Worm (Caenorhabditis elegans) whole organism, L4 larva: Measurements from ENCODE around the gene bath-45.
A peak's percentile ranks its signal among the peaks of the same experiment; 100 is the strongest.

Source experiments
- F10B5.3 ChIP-seq: sonication (generic microtip); optimal IDR thresholded peaks from 2 replicates; lab custom pipeline; 2016; ENCODE audit warnings: mild to moderate bottlenecking, missing genetic modification characterization, missing compliant biosample characterization
- F26F4.8 ChIP-seq: fragments of 200-800 bp; sonication (Bioruptor generic); conservative IDR thresholded peaks from 2 replicates; pipeline ENCODE4 v1.3.6; 2022; ENCODE audit warnings: missing genetic modification characterization, missing compliant biosample characterization
- F37D6.2 ChIP-seq: sonication (generic microtip); optimal IDR thresholded peaks from 2 replicates; lab custom pipeline; 2016; ENCODE audit warnings: mild to moderate bottlenecking, missing genetic modification characterization, missing compliant biosample characterization
- F49E8.2 ChIP-seq: sonication (generic microtip); optimal IDR thresholded peaks from 2 replicates; lab custom pipeline; 2016; ENCODE audit warnings: missing compliant biosample characterization, mild to moderate bottlenecking, missing genetic modification characterization, borderline replicate concordance
- T20F7.1 ChIP-seq: fragments of 200-800 bp; sonication (Bioruptor generic); optimal IDR thresholded peaks from 2 replicates; lab custom pipeline; 2018; ENCODE audit warnings: mild to moderate bottlenecking, missing genetic modification characterization, missing compliant biosample characterization
- Y48G9A.11 ChIP-seq: fragments of 200-800 bp; sonication (Bioruptor generic); IDR thresholded peaks from 2 replicates; pipeline ENCODE4 v1.3.6; 2022; ENCODE audit warnings: missing genetic modification reagents, missing genetic modification characterization, missing compliant biosample characterization
- Y5F2A.4 ChIP-seq: fragments of 200-800 bp; sonication (Bioruptor generic); optimal IDR thresholded peaks from 2 replicates; lab custom pipeline; 2018; ENCODE audit warnings: mild to moderate bottlenecking, missing genetic modification characterization, missing compliant biosample characterization
- ZK337.2 ChIP-seq: fragments of 200-800 bp; sonication (Bioruptor generic); IDR thresholded peaks from 2 replicates; pipeline ENCODE4 v1.3.6; 2022; ENCODE audit warnings: missing genetic modification reagents, missing genetic modification characterization, missing compliant biosample characterization
- aly-2 ChIP-seq: sonication (generic microtip); optimal IDR thresholded peaks from 2 replicates; lab custom pipeline; 2018; ENCODE audit warnings: missing biosample characterization, missing genetic modification characterization
- arid-1 ChIP-seq: fragments of 200-800 bp; sonication (Bioruptor generic); conservative IDR thresholded peaks from 2 replicates; pipeline ENCODE4 v1.3.6; 2022; ENCODE audit warnings: missing genetic modification reagents, missing genetic modification characterization, missing compliant biosample characterization
- ceh-28 ChIP-seq: fragments of 150-350 bp; optimal IDR thresholded peaks from 2 replicates; lab custom pipeline; 2014; ENCODE audit warnings: missing biosample characterization, missing genetic modification reagents, missing genetic modification characterization
- ceh-32 ChIP-seq: sonication (generic microtip); optimal IDR thresholded peaks from 2 replicates; lab custom pipeline; 2016; ENCODE audit warnings: mild to moderate bottlenecking, missing genetic modification characterization, missing compliant biosample characterization; ENCODE audit not compliant: poor library complexity
- ceh-82 ChIP-seq: sonication (generic microtip); optimal IDR thresholded peaks from 2 replicates; lab custom pipeline; 2017; ENCODE audit warnings: missing biosample characterization, missing genetic modification characterization
- cey-2 ChIP-seq: sonication (generic microtip); optimal IDR thresholded peaks from 3 replicates; lab custom pipeline; 2017; ENCODE audit warnings: missing genetic modification characterization, mild to moderate bottlenecking, missing compliant biosample characterization, antibody characterized with exemption, borderline replicate concordance; ENCODE audit not compliant: insufficient read depth
- ctbp-1 ChIP-seq: fragments of 200-800 bp; sonication (Bioruptor generic); IDR thresholded peaks from 2 replicates; pipeline ENCODE4 v1.3.6; 2022; ENCODE audit warnings: missing genetic modification reagents, missing genetic modification characterization, missing compliant biosample characterization
- daf-12 ChIP-seq: fragments of 150-350 bp; optimal IDR thresholded peaks from 2 replicates; lab custom pipeline; 2014; ENCODE audit warnings: missing biosample characterization, missing genetic modification reagents, missing genetic modification characterization
- daf-16 ChIP-seq, 3 experiments: sonication (generic microtip); optimal IDR thresholded peaks; 2 replicates each; lab custom pipeline; 2016 to 2017; ENCODE audit warnings: missing genetic modification characterization in 3 of 3, missing genetic modification reagents in 3 of 3, mild to moderate bottlenecking in 2 of 3, missing compliant biosample characterization in 2 of 3, missing biosample characterization in 1 of 3, moderate library complexity in 1 of 3
- daf-8 ChIP-seq: fragments of 200-800 bp; sonication (Bioruptor generic); IDR thresholded peaks from 2 replicates; pipeline ENCODE4 v1.3.6; 2022; ENCODE audit warnings: missing genetic modification characterization, missing compliant biosample characterization
- dmd-6 ChIP-seq: fragments of 200-800 bp; sonication (Bioruptor generic); IDR thresholded peaks from 2 replicates; pipeline ENCODE4 v1.3.6; 2022; ENCODE audit warnings: missing genetic modification reagents, missing genetic modification characterization, missing compliant biosample characterization
- dmd-8 ChIP-seq: fragments of 200-800 bp; sonication (Bioruptor generic); IDR thresholded peaks from 2 replicates; pipeline ENCODE4 v1.3.6; 2022; ENCODE audit warnings: missing genetic modification characterization, missing compliant biosample characterization
- dmd-9 ChIP-seq: fragments of 200-800 bp; sonication (Bioruptor generic); IDR thresholded peaks from 2 replicates; pipeline ENCODE4 v1.3.6; 2022; ENCODE audit warnings: missing genetic modification reagents, missing genetic modification characterization, missing compliant biosample characterization
- duxl-1 ChIP-seq: sonication (generic microtip); optimal IDR thresholded peaks from 2 replicates; lab custom pipeline; 2016; ENCODE audit warnings: mild to moderate bottlenecking, missing genetic modification characterization, moderate library complexity, missing compliant biosample characterization; ENCODE audit not compliant: poor library complexity
- egl-43 ChIP-seq: fragments of 200-800 bp; sonication (Bioruptor generic); IDR thresholded peaks from 2 replicates; pipeline ENCODE4 v1.3.6; 2022; ENCODE audit warnings: missing genetic modification reagents, missing genetic modification characterization, missing compliant biosample characterization
- hif-1 ChIP-seq, 2 experiments: sonication (generic microtip); optimal IDR thresholded peaks; 2 replicates each; lab custom pipeline; 2016 to 2017; ENCODE audit warnings: missing compliant biosample characterization in 2 of 2, missing genetic modification characterization in 2 of 2, missing genetic modification reagents in 2 of 2, missing genotype in 2 of 2, mild to moderate bottlenecking in 1 of 2
- hmg-1.1 ChIP-seq: fragments of 200-800 bp; sonication (Bioruptor generic); IDR thresholded peaks from 2 replicates; pipeline ENCODE4 v1.3.6; 2022; ENCODE audit warnings: missing genetic modification reagents, missing genetic modification characterization, missing compliant biosample characterization
- jun-1 ChIP-seq: fragments of 150-350 bp; optimal IDR thresholded peaks from 2 replicates; lab custom pipeline; 2014; ENCODE audit warnings: missing biosample characterization, missing genetic modification reagents, missing genetic modification characterization
- lin-13 ChIP-seq: fragments of 150-350 bp; optimal IDR thresholded peaks from 2 replicates; lab custom pipeline; 2014; ENCODE audit warnings: missing biosample characterization, missing genetic modification reagents, missing genetic modification characterization
- lin-15B ChIP-seq: fragments of 150-350 bp; sonication (generic microtip); optimal IDR thresholded peaks from 3 replicates; lab custom pipeline; 2014; ENCODE audit warnings: missing biosample characterization, missing genetic modification characterization
- lin-38 ChIP-seq: fragments of 200-800 bp; sonication (Bioruptor generic); IDR thresholded peaks from 2 replicates; pipeline ENCODE4 v1.3.6; 2022; ENCODE audit warnings: missing genetic modification reagents, missing genetic modification characterization, missing compliant biosample characterization
- madf-5 ChIP-seq, 2 experiments: fragments of 200-800 bp; sonication (Bioruptor generic); IDR thresholded peaks; 2 replicates each; pipeline ENCODE4 v1.3.6; 2022; ENCODE audit warnings: missing compliant biosample characterization in 2 of 2, missing genetic modification characterization in 2 of 2
- madf-9 ChIP-seq: fragments of 200-800 bp; sonication (Bioruptor generic); conservative IDR thresholded peaks from 2 replicates; pipeline ENCODE4 v1.3.6; 2022; ENCODE audit warnings: missing genetic modification reagents, missing genetic modification characterization, missing compliant biosample characterization
- mes-2 ChIP-seq: sonication (generic microtip); optimal IDR thresholded peaks from 2 replicates; lab custom pipeline; 2016; ENCODE audit warnings: missing genotype, mild to moderate bottlenecking, missing genetic modification characterization, missing compliant biosample characterization; ENCODE audit not compliant: poor library complexity, severe bottlenecking
- mxl-2 ChIP-seq: fragments of 200-800 bp; sonication (Bioruptor generic); conservative IDR thresholded peaks from 2 replicates; pipeline ENCODE4 v1.3.6; 2022; ENCODE audit warnings: missing genetic modification reagents, missing genetic modification characterization, missing compliant biosample characterization
- mxl-3 ChIP-seq: fragments of 200-800 bp; sonication (Bioruptor generic); optimal IDR thresholded peaks from 2 replicates; lab custom pipeline; 2018; ENCODE audit warnings: mild to moderate bottlenecking, missing genetic modification characterization, missing compliant biosample characterization
- nhr-102 ChIP-seq: sonication (generic microtip); optimal IDR thresholded peaks from 2 replicates; lab custom pipeline; 2016; ENCODE audit warnings: mild to moderate bottlenecking, missing genetic modification characterization, moderate library complexity, missing compliant biosample characterization
- nhr-48 ChIP-seq: sonication (generic microtip); optimal IDR thresholded peaks from 2 replicates; lab custom pipeline; 2016; ENCODE audit warnings: mild to moderate bottlenecking, missing genetic modification characterization, missing compliant biosample characterization
- nhr-6 ChIP-seq: fragments of 150-350 bp; optimal IDR thresholded peaks from 2 replicates; lab custom pipeline; 2014; ENCODE audit warnings: missing biosample characterization, missing genetic modification characterization
- nhr-77 ChIP-seq: fragments of 150-350 bp; optimal IDR thresholded peaks from 2 replicates; lab custom pipeline; 2014; ENCODE audit warnings: missing biosample characterization, missing genetic modification characterization
- pha-4 ChIP-seq, 2 experiments: fragments of 150-350 bp in 1 of 2; fragments of 200-800 bp in 1 of 2; sonication (Bioruptor generic) in 1 of 2; IDR thresholded peaks in 1 of 2; optimal IDR thresholded peaks in 1 of 2; 2 replicates each; pipeline versions ENCODE4 v1.3.6 to Lab custom; 2014 to 2022; ENCODE audit warnings: missing genetic modification characterization in 2 of 2, missing genetic modification reagents in 2 of 2, missing biosample characterization in 1 of 2, missing compliant biosample characterization in 1 of 2
- php-3 ChIP-seq: fragments of 200-800 bp; sonication (Bioruptor generic); IDR thresholded peaks from 2 replicates; pipeline ENCODE4 v1.3.6; 2022; ENCODE audit warnings: missing genetic modification reagents, missing genetic modification characterization, missing compliant biosample characterization
- pqm-1 ChIP-seq: sonication (generic microtip); optimal IDR thresholded peaks from 2 replicates; lab custom pipeline; 2017; ENCODE audit warnings: missing biosample characterization, missing genetic modification characterization
- rbr-2 ChIP-seq: sonication (generic microtip); optimal IDR thresholded peaks from 2 replicates; lab custom pipeline; 2016; ENCODE audit warnings: missing genotype, missing genetic modification characterization, missing compliant biosample characterization
- saeg-2 ChIP-seq: fragments of 200-800 bp; sonication (Bioruptor generic); IDR thresholded peaks from 2 replicates; pipeline ENCODE4 v1.3.6; 2022; ENCODE audit warnings: missing genetic modification reagents, missing genetic modification characterization, missing compliant biosample characterization
- snpc-1.2 ChIP-seq: fragments of 200-800 bp; sonication (Bioruptor generic); IDR thresholded peaks from 2 replicates; pipeline ENCODE4 v1.3.6; 2022; ENCODE audit warnings: missing genetic modification reagents, missing genetic modification characterization, missing compliant biosample characterization
- snpc-4 ChIP-seq: fragments of 150-350 bp; optimal IDR thresholded peaks from 2 replicates; lab custom pipeline; 2014; ENCODE audit warnings: missing biosample characterization, missing genetic modification characterization
- unc-130 ChIP-seq: sonication (generic microtip); optimal IDR thresholded peaks from 2 replicates; lab custom pipeline; 2016; ENCODE audit warnings: missing genetic modification reagents, missing genetic modification characterization, missing compliant biosample characterization
- unc-62 ChIP-seq, 3 experiments: fragments of 150-350 bp in 1 of 3; sonication (generic microtip); optimal IDR thresholded peaks in 2 of 3; peaks in 1 of 3; 1 replicate in 1 of 3; 2 replicates in 2 of 3; lab custom pipeline; 2014 to 2017; ENCODE audit warnings: missing biosample characterization in 3 of 3, missing genetic modification characterization in 3 of 3, missing genetic modification reagents in 3 of 3, missing genotype in 1 of 3
- zip-2 ChIP-seq: fragments of 150-350 bp; optimal IDR thresholded peaks from 2 replicates; lab custom pipeline; 2014; ENCODE audit warnings: missing biosample characterization, missing genetic modification characterization
- ztf-11 ChIP-seq: fragments of 150-350 bp; optimal IDR thresholded peaks from 2 replicates; lab custom pipeline; 2014; ENCODE audit warnings: missing biosample characterization, missing genetic modification characterization

Gene bath-45

DNA sequence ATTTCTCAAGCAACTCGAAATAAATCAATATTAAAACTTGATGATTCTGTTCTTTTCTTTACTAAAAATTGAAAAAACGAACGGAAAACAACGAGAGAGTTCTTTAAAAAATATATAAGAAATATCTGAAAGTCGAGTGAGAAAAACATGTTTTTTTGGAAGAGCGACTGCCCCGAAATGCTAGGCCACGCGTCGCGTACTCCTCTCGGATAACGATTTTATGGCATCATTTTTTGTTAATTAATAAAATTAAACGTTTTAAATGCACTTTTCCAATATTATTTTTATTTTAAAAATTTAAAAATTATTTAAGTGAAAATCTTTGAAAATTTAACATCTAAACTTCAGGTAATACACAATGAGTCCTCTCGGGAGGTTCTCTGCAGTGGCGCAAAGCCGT, 5.7 kb upstream of the bath-45 start, which contains the start of gene gfm-1:
Gene gfm-1 (plus strand): TSS at position 349 of the 400 bp plus-strand sequence.
- TF ChIP-seq nhr-102 (tag; lab: Kevin White, UChicago), result peak; percentile 49
- no peak for TF ChIP-seq saeg-2 (GFP tag; lab: Robert Waterston, UW)
- TF ChIP-seq mxl-3 (GFP tag; lab: Kevin White, UChicago), result no peak
- no peak for TF ChIP-seq ztf-11 (tag; lab: Kevin White, UChicago)
- TF ChIP-seq ceh-82 (tag; lab: Kevin White, UChicago), result no peak
- TF ChIP-seq snpc-1.2 (GFP tag; lab: Robert Waterston, UW), result no peak
- TF ChIP-seq ctbp-1 (GFP tag; lab: Robert Waterston, UW), result no peak
- TF ChIP-seq egl-43 (GFP tag; lab: Robert Waterston, UW), result no peak
- TF ChIP-seq pha-4 (GFP tag; IDR thresholded peaks at IDR 0.05; lab: Robert Waterston, UW), result no peak
- no peak for TF ChIP-seq pha-4 (tag; optimal IDR thresholded peaks at IDR 0.05; lab: Kevin White, UChicago)
- no peak for TF ChIP-seq F26F4.8 (GFP tag; lab: Robert Waterston, UW)
- TF ChIP-seq Y48G9A.11 (GFP tag; lab: Robert Waterston, UW), result peak; percentile 54
- TF ChIP-seq hif-1 (tag; optimal IDR thresholded peaks at IDR 0.05; lab: Kevin White, UChicago), result peak in 1 of 2 experiments; percentile 82
- no peak for TF ChIP-seq pqm-1 (tag; lab: Kevin White, UChicago)
- peak; percentile 8 for TF ChIP-seq lin-15B (tag; lab: Kevin White, UChicago)
- peak; percentile 8 for TF ChIP-seq F37D6.2
- TF ChIP-seq dmd-8 (GFP tag; lab: Robert Waterston, UW), result no peak
- TF ChIP-seq nhr-6 (tag; lab: Kevin White, UChicago), result no peak
- no peak for TF ChIP-seq daf-12 (tag; lab: Kevin White, UChicago)
- no peak for TF ChIP-seq madf-5 (GFP tag; IDR thresholded peaks at IDR 0.05; lab: Robert Waterston, UW)
- TF ChIP-seq nhr-77 (tag; lab: Kevin White, UChicago), result no peak
- peak; percentile 99 for TF ChIP-seq mes-2
- TF ChIP-seq daf-8 (GFP tag; lab: Robert Waterston, UW), result no peak
- no peak for TF ChIP-seq Y5F2A.4
- no peak for TF ChIP-seq ceh-28 (tag; lab: Kevin White, UChicago)
- peak; percentile 22 to 60 for TF ChIP-seq daf-16 (GFP tag; optimal IDR thresholded peaks at IDR 0.05; lab: Kevin White, UChicago)
- TF ChIP-seq daf-16 (tag; optimal IDR thresholded peaks at IDR 0.05; lab: Kevin White, UChicago), result peak; percentile 68
- peak; percentile 29 for TF ChIP-seq F49E8.2 (tag; lab: Kevin White, UChicago)
- TF ChIP-seq ceh-32 (tag; lab: Kevin White, UChicago), result no peak
- no peak for TF ChIP-seq hmg-1.1
- TF ChIP-seq ZK337.2, result peak; percentile 76; the same call in 1 of the 2 replicates
- no peak for TF ChIP-seq aly-2
- TF ChIP-seq dmd-9 (GFP tag; lab: Robert Waterston, UW), result peak; percentile 85
- peak; percentile 62 for TF ChIP-seq dmd-6
- peak; percentile 43 for TF ChIP-seq rbr-2
- TF ChIP-seq unc-62 (GFP tag; optimal IDR thresholded peaks at IDR 0.05 in 1 of 2; lab: Kevin White, UChicago), result no peak
- no peak for TF ChIP-seq unc-62 (tag; optimal IDR thresholded peaks at IDR 0.05; lab: Kevin White, UChicago)
- no peak for TF ChIP-seq F10B5.3 (tag; lab: Kevin White, UChicago)
- no peak for TF ChIP-seq T20F7.1 (GFP tag; lab: Kevin White, UChicago)
- peak; percentile 72 for TF ChIP-seq lin-38 (GFP tag; lab: Robert Waterston, UW)
- TF ChIP-seq php-3 (GFP tag; lab: Robert Waterston, UW), result no peak
- no peak for TF ChIP-seq lin-13 (GFP tag; lab: Kevin White, UChicago)
- TF ChIP-seq jun-1 (tag; lab: Kevin White, UChicago), result no peak
- no peak for TF ChIP-seq arid-1 (GFP tag; lab: Robert Waterston, UW)
- TF ChIP-seq madf-9 (GFP tag; lab: Robert Waterston, UW), result no peak; the same call in 1 of the 2 replicates
- no peak for TF ChIP-seq zip-2
- no peak for TF ChIP-seq nhr-48
- peak; percentile 63 for TF ChIP-seq duxl-1 (tag; lab: Kevin White, UChicago)
- no peak for TF ChIP-seq cey-2 (tag; lab: Kevin White, UChicago)
- no peak for TF ChIP-seq snpc-4 (tag; lab: Kevin White, UChicago)
- no peak for TF ChIP-seq mxl-2
- TF ChIP-seq unc-130 (GFP tag; lab: Kevin White, UChicago), result peak; percentile 81
